Worm (Caenorhabditis elegans) whole organism, L3 larva: ENCODE data around the gene srh-295.
A peak's percentile ranks its signal among the peaks of the same experiment; 100 is the strongest.

ENCODE experiments used
- R02D3.7 ChIP-seq: fragments of 150-350 bp; optimal IDR thresholded peaks from 2 replicates; lab custom pipeline; 2014; ENCODE audit warnings: missing biosample characterization, missing genetic modification characterization
- ZK546.5 ChIP-seq: sonication (generic microtip); optimal IDR thresholded peaks from 2 replicates; lab custom pipeline; 2017; ENCODE audit warnings: missing biosample characterization, missing genetic modification characterization
- ama-1 ChIP-seq: fragments of 150-350 bp; optimal IDR thresholded peaks from 2 replicates; lab custom pipeline; 2018
- ceh-16 ChIP-seq: sonication (generic microtip); optimal IDR thresholded peaks from 2 replicates; lab custom pipeline; 2017; ENCODE audit warnings: missing biosample characterization, missing genetic modification characterization
- ceh-28 ChIP-seq: fragments of 150-350 bp; optimal IDR thresholded peaks from 2 replicates; lab custom pipeline; 2014; ENCODE audit warnings: missing biosample characterization, missing genetic modification reagents, missing genetic modification characterization
- ceh-82 ChIP-seq: fragments of 150-350 bp; optimal IDR thresholded peaks from 2 replicates; lab custom pipeline; 2014; ENCODE audit warnings: missing biosample characterization, missing genetic modification characterization
- daf-12 ChIP-seq: fragments of 150-350 bp; optimal IDR thresholded peaks from 2 replicates; lab custom pipeline; 2014; ENCODE audit warnings: missing biosample characterization, missing genetic modification reagents, missing genetic modification characterization
- egl-27 ChIP-seq: sonication (generic microtip); optimal IDR thresholded peaks from 4 replicates; lab custom pipeline; 2017; ENCODE audit warnings: missing biosample characterization, missing genetic modification reagents, missing genetic modification characterization
- elt-2 ChIP-seq: sonication (generic microtip); optimal IDR thresholded peaks from 2 replicates; lab custom pipeline; 2016; ENCODE audit warnings: missing genetic modification reagents, mild to moderate bottlenecking, missing genetic modification characterization, missing compliant biosample characterization
- eor-1 ChIP-seq, 2 experiments: fragments of 150-350 bp; optimal IDR thresholded peaks; 2 replicates each; lab custom pipeline; 2014 to 2018; ENCODE audit warnings: missing biosample characterization in 2 of 2, missing genetic modification characterization in 2 of 2
- fkh-10 ChIP-seq: sonication (generic microtip); optimal IDR thresholded peaks from 2 replicates; lab custom pipeline; 2017; ENCODE audit warnings: missing biosample characterization, missing genetic modification reagents, missing genetic modification characterization
- fkh-2 ChIP-seq: fragments of 150-350 bp; optimal IDR thresholded peaks from 2 replicates; lab custom pipeline; 2014; ENCODE audit warnings: missing biosample characterization, missing genetic modification reagents, missing genetic modification characterization
- fos-1 ChIP-seq: fragments of 150-350 bp; optimal IDR thresholded peaks from 2 replicates; lab custom pipeline; 2014; ENCODE audit warnings: missing biosample characterization, missing genetic modification characterization
- hmg-11 ChIP-seq: sonication (generic microtip); optimal IDR thresholded peaks from 2 replicates; lab custom pipeline; 2016; ENCODE audit warnings: missing genetic modification characterization, missing compliant biosample characterization
- jun-1 ChIP-seq: fragments of 150-350 bp; optimal IDR thresholded peaks from 2 replicates; lab custom pipeline; 2014; ENCODE audit warnings: missing biosample characterization, missing genetic modification reagents, missing genetic modification characterization
- lin-15B ChIP-seq: fragments of 150-350 bp; optimal IDR thresholded peaks from 2 replicates; lab custom pipeline; 2014; ENCODE audit warnings: missing biosample characterization, missing genetic modification characterization
- lin-39 ChIP-seq: fragments of 150-350 bp; optimal IDR thresholded peaks from 2 replicates; lab custom pipeline; 2018; ENCODE audit warnings: missing biosample characterization, missing genetic modification reagents, missing genetic modification characterization
- lsy-12 ChIP-seq: sonication (generic microtip); optimal IDR thresholded peaks from 2 replicates; lab custom pipeline; 2016; ENCODE audit warnings: mild to moderate bottlenecking, missing genetic modification characterization, missing compliant biosample characterization
- mml-1 ChIP-seq: fragments of 150-350 bp; sonication (generic microtip); optimal IDR thresholded peaks from 3 replicates; lab custom pipeline; 2014; ENCODE audit warnings: missing biosample characterization, missing genetic modification characterization
- nfya-1 ChIP-seq: sonication (generic microtip); optimal IDR thresholded peaks from 2 replicates; lab custom pipeline; 2017; ENCODE audit warnings: missing genetic modification characterization, mild to moderate bottlenecking, missing compliant biosample characterization, antibody characterized with exemption, moderate library complexity; ENCODE audit not compliant: insufficient read depth
- nhr-23 ChIP-seq: fragments of 150-350 bp; optimal IDR thresholded peaks from 2 replicates; lab custom pipeline; 2014; ENCODE audit warnings: missing biosample characterization, missing genetic modification reagents, missing genetic modification characterization
- nhr-237 ChIP-seq: fragments of 150-350 bp; optimal IDR thresholded peaks from 2 replicates; lab custom pipeline; 2014; ENCODE audit warnings: missing biosample characterization, missing genetic modification characterization
- nhr-25 ChIP-seq: sonication (generic microtip); optimal IDR thresholded peaks from 2 replicates; lab custom pipeline; 2017; ENCODE audit warnings: missing biosample characterization, missing genetic modification characterization
- nhr-28 ChIP-seq: fragments of 150-350 bp; optimal IDR thresholded peaks from 2 replicates; lab custom pipeline; 2014; ENCODE audit warnings: missing biosample characterization, missing genetic modification characterization
- nhr-43 ChIP-seq: sonication (generic microtip); optimal IDR thresholded peaks from 2 replicates; lab custom pipeline; 2016; ENCODE audit warnings: mild to moderate bottlenecking, missing genetic modification characterization, missing compliant biosample characterization; ENCODE audit not compliant: poor library complexity, severe bottlenecking
- nhr-67 ChIP-seq: fragments of 150-350 bp; optimal IDR thresholded peaks from 2 replicates; lab custom pipeline; 2014; ENCODE audit warnings: missing biosample characterization, missing genetic modification characterization
- nhr-76 ChIP-seq: fragments of 150-350 bp; sonication (generic microtip); optimal IDR thresholded peaks from 5 replicates; lab custom pipeline; 2014; ENCODE audit warnings: missing biosample characterization, missing genetic modification characterization
- nhr-77 ChIP-seq: fragments of 150-350 bp; optimal IDR thresholded peaks from 2 replicates; lab custom pipeline; 2014; ENCODE audit warnings: missing biosample characterization, missing genetic modification characterization
- pha-4 ChIP-seq: fragments of 150-350 bp; optimal IDR thresholded peaks from 2 replicates; lab custom pipeline; 2014; ENCODE audit warnings: missing biosample characterization, missing genetic modification reagents, missing genetic modification characterization
- pqm-1 ChIP-seq: fragments of 150-350 bp; optimal IDR thresholded peaks from 2 replicates; lab custom pipeline; 2017; ENCODE audit warnings: missing biosample characterization, missing genetic modification characterization, inconsistent platforms
- skn-1 ChIP-seq: fragments of 150-350 bp; optimal IDR thresholded peaks from 2 replicates; lab custom pipeline; 2014; ENCODE audit warnings: missing biosample characterization, missing genetic modification characterization
- snpc-4 ChIP-seq: fragments of 150-350 bp; optimal IDR thresholded peaks from 2 replicates; lab custom pipeline; 2014; ENCODE audit warnings: missing biosample characterization, missing genetic modification characterization
- tbx-2 ChIP-seq: sonication (generic microtip); optimal IDR thresholded peaks from 2 replicates; lab custom pipeline; 2016; ENCODE audit warnings: mild to moderate bottlenecking, missing genetic modification characterization, missing compliant biosample characterization
- unc-62 ChIP-seq: fragments of 150-350 bp; sonication (generic microtip); optimal IDR thresholded peaks from 4 replicates; lab custom pipeline; 2014; ENCODE audit warnings: missing biosample characterization, missing genetic modification reagents, missing genetic modification characterization
- zag-1 ChIP-seq: fragments of 150-350 bp; optimal IDR thresholded peaks from 2 replicates; lab custom pipeline; 2014; ENCODE audit warnings: missing biosample characterization, missing genetic modification characterization
- ztf-11 ChIP-seq: fragments of 150-350 bp; optimal IDR thresholded peaks from 2 replicates; lab custom pipeline; 2014; ENCODE audit warnings: missing biosample characterization, missing genetic modification characterization
- ztf-4 ChIP-seq: fragments of 150-350 bp; optimal IDR thresholded peaks from 2 replicates; lab custom pipeline; 2014; ENCODE audit warnings: missing biosample characterization, missing genetic modification characterization

Gene srh-295

DNA sequence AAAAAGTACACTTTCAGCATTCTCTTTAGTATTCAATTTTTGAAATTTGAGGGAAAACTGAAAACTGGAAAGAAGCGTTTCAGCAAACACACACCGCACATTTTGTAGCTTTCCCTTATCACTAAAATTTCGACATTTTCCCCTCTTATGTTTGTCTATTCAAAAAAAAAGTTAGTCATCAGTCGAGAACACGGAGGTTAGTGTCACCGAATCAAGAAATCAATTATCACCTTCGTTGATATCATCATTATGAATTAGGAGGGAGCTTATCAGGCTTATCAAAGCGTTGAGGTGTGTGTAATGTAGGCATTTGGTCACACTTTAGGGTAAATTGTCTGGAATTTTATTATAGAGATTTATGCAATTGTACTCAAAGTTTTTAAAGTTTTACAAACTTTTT, 31.8 kb upstream of the srh-295 start, which contains the start of gene cpr-3:
Gene cpr-3 (minus strand): TSS at position 104 of the 400 bp plus-strand sequence.
- TF ChIP-seq zag-1 (tag; lab: Kevin White, UChicago) = no peak
- TF ChIP-seq nfya-1 (tag; lab: Kevin White, UChicago) = no peak
- no peak for TF ChIP-seq nhr-77 (tag; lab: Kevin White, UChicago)
- no peak for TF ChIP-seq daf-12 (tag; lab: Kevin White, UChicago)
- no peak for TF ChIP-seq ceh-16 (tag; lab: Kevin White, UChicago)
- TF ChIP-seq skn-1 = peak; percentile 81
- peak; percentile 52 for TF ChIP-seq fos-1 (tag; lab: Kevin White, UChicago)
- no peak for TF ChIP-seq nhr-76 (tag; lab: Kevin White, UChicago)
- peak; percentile 65 for TF ChIP-seq pha-4 (tag; lab: Kevin White, UChicago)
- peak; percentile 94 for TF ChIP-seq jun-1 (tag; lab: Kevin White, UChicago)
- no peak for TF ChIP-seq ztf-11 (tag; lab: Kevin White, UChicago)
- no peak for TF ChIP-seq ceh-28 (tag; lab: Kevin White, UChicago)
- no peak for TF ChIP-seq egl-27 (tag; lab: Kevin White, UChicago)
- no peak for TF ChIP-seq nhr-23 (tag; lab: Kevin White, UChicago)
- no peak for TF ChIP-seq ZK546.5
- TF ChIP-seq mml-1 (tag; lab: Kevin White, UChicago) = no peak
- TF ChIP-seq elt-2 (tag; lab: Kevin White, UChicago) = peak; percentile 99
- peak; percentile 99 for TF ChIP-seq pqm-1 (tag; lab: Kevin White, UChicago)

DNA sequence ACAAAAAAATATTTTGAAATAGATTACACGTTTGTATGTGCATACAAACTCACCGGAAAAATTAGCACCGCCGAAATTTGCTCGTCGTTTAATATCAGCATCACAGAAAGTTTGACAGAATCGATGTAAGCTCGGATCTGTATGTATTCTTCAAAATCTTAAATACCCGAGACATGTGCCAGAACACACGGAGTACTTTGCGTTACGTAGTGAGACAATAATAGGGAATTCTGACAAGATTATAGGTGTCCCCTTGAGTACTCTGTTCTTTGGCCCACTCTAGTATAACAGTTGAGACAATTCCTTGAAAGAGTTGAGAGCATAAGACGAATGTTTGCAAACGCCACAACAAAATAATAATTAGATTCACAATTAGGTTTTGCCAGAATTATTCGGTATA, 26.8 kb upstream of the srh-295 start, which contains the start of gene srx-48:
Gene srx-48 (minus strand): TSS at position 101 of the 400 bp plus-strand sequence.
- no peak for TF ChIP-seq nhr-23 (tag; lab: Kevin White, UChicago)
- no peak for TF ChIP-seq eor-1 (tag; optimal IDR thresholded peaks at IDR 0.05; lab: Kevin White, UChicago)
- no peak for TF ChIP-seq nhr-28
- TF ChIP-seq nhr-76 (tag; lab: Kevin White, UChicago) = no peak
- TF ChIP-seq nhr-67 (tag; lab: Kevin White, UChicago) = no peak
- TF ChIP-seq nhr-25 (tag; lab: Kevin White, UChicago) = no peak
- TF ChIP-seq skn-1 = no peak
- TF ChIP-seq nfya-1 (tag; lab: Kevin White, UChicago) = no peak
- no peak for TF ChIP-seq mml-1 (tag; lab: Kevin White, UChicago)
- TF ChIP-seq ztf-4 (tag; lab: Kevin White, UChicago) = no peak
- TF ChIP-seq snpc-4 (tag; lab: Kevin White, UChicago) = no peak
- TF ChIP-seq pha-4 (tag; lab: Kevin White, UChicago) = no peak
- no peak for TF ChIP-seq hmg-11
- no peak for TF ChIP-seq lsy-12 (tag; lab: Kevin White, UChicago)
- TF ChIP-seq egl-27 (tag; lab: Kevin White, UChicago) = no peak

DNA sequence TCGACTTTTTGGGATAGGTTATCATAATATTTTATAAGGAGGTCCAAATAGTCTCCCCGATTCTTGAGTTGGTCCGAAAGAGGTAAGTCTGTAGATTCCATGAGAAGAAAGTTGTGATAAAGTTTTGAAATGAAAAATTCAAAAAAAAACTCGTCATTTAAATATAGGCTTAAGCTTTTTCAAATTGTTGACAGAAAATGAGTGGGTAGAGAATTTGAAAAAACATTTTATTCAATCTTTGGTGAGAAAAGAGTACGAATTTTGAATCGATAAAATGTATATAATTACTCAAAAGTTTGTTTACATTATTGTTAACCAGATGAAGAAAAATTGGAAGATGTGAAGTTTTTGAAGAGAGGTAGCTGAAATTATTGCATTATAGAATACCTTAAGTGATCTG, 24.9 kb upstream of the srh-295 start, which contains the start of gene T26H8.5:
Gene T26H8.5 (minus strand): TSS at position 101 of the 400 bp plus-strand sequence.
- no peak for TF ChIP-seq nhr-43 (tag; lab: Kevin White, UChicago)
- TF ChIP-seq ama-1 (lab: Kevin White, UChicago) = no peak
- TF ChIP-seq elt-2 (tag; lab: Kevin White, UChicago) = no peak
- TF ChIP-seq ceh-82 (tag; lab: Kevin White, UChicago) = no peak
- TF ChIP-seq tbx-2 (tag; lab: Kevin White, UChicago) = no peak
- TF ChIP-seq eor-1 (tag; optimal IDR thresholded peaks at IDR 0.05; lab: Kevin White, UChicago) = no peak
- no peak for TF ChIP-seq pqm-1 (tag; lab: Kevin White, UChicago)
- TF ChIP-seq ztf-4 (tag; lab: Kevin White, UChicago) = no peak
- TF ChIP-seq nhr-237 (tag; lab: Kevin White, UChicago) = no peak
- no peak for TF ChIP-seq skn-1
- no peak for TF ChIP-seq fkh-2
- no peak for TF ChIP-seq lin-15B (tag; lab: Kevin White, UChicago)
- TF ChIP-seq daf-12 (tag; lab: Kevin White, UChicago) = no peak
- TF ChIP-seq lin-39 (tag; lab: Kevin White, UChicago) = no peak
- no peak for TF ChIP-seq R02D3.7 (tag; lab: Kevin White, UChicago)
- TF ChIP-seq unc-62 (GFP tag; lab: Kevin White, UChicago) = no peak
- TF ChIP-seq fkh-10 (GFP tag; lab: Kevin White, UChicago) = no peak
- no peak for TF ChIP-seq nhr-77 (tag; lab: Kevin White, UChicago)
- TF ChIP-seq, all 47 proteins: peak for 0
